Fruit fly (Drosophila melanogaster) whole organism, embryonic: ENCODE results near the gene CG43815.

Experiments used
- Asciz ChIP-seq: fragments of 200-800 bp; sonication (Bioruptor generic); optimal IDR thresholded peaks from 2 replicates; lab custom pipeline; 2017; ENCODE audit warnings: missing biosample characterization, mild to moderate bottlenecking, missing genetic modification characterization, missing genetic modification reagents
- B-H1 ChIP-seq: fragments of 200-800 bp; sonication (Bioruptor generic); IDR thresholded peaks from 3 replicates; pipeline ENCODE4 v1.3.6; 2022; ENCODE audit warnings: missing biosample characterization, missing genetic modification characterization
- BEAF-32 ChIP-seq: fragments of 200-800 bp; sonication (Bioruptor generic); optimal IDR thresholded peaks from 3 replicates; lab custom pipeline; 2017; ENCODE audit warnings: missing biosample characterization, missing genetic modification characterization, mild to moderate bottlenecking, moderate library complexity, missing genetic modification reagents
- C15 ChIP-seq: fragments of 200-800 bp; sonication (Bioruptor generic); IDR thresholded peaks from 3 replicates; pipeline ENCODE4 v1.3.6; 2022; ENCODE audit warnings: missing biosample characterization, missing genetic modification characterization
- CG11696 ChIP-seq: fragments of 200-800 bp; sonication (Bioruptor generic); IDR thresholded peaks from 2 replicates; pipeline ENCODE4 v1.3.6; 2022; ENCODE audit warnings: missing biosample characterization, missing genetic modification characterization
- CG12104 ChIP-seq: fragments of 200-800 bp; sonication (Bioruptor generic); optimal IDR thresholded peaks from 3 replicates; lab custom pipeline; 2016; ENCODE audit warnings: missing biosample characterization, missing genetic modification characterization
- CG12769 ChIP-seq: fragments of 200-800 bp; sonication (Bioruptor generic); optimal IDR thresholded peaks from 2 replicates; lab custom pipeline; 2019; ENCODE audit warnings: missing biosample characterization, mild to moderate bottlenecking, missing genetic modification characterization, moderate library complexity
- CG13287 ChIP-seq: fragments of 200-800 bp; sonication (Bioruptor generic); IDR thresholded peaks from 2 replicates; pipeline ENCODE4 v1.3.6; 2022; ENCODE audit warnings: missing biosample characterization, missing genetic modification characterization; ENCODE audit not compliant: partially characterized antibody
- CG13775 ChIP-seq: fragments of 200-800 bp; sonication (Bioruptor generic); optimal IDR thresholded peaks from 3 replicates; lab custom pipeline; 2017; ENCODE audit warnings: missing biosample characterization, mild to moderate bottlenecking, missing genetic modification characterization
- CG14441 ChIP-seq: fragments of 200-800 bp; sonication (Bioruptor generic); IDR thresholded peaks from 2 replicates; pipeline ENCODE4 v1.3.6; 2022; ENCODE audit warnings: missing biosample characterization, missing genetic modification characterization
- CG14860 ChIP-seq: fragments of 200-800 bp; sonication (Bioruptor generic); IDR thresholded peaks from 3 replicates; pipeline ENCODE4 v1.3.6; 2022; ENCODE audit warnings: missing biosample characterization, missing genetic modification characterization; ENCODE audit not compliant: partially characterized antibody
- CG17802 ChIP-seq: fragments of 200-800 bp; sonication (Bioruptor generic); optimal IDR thresholded peaks from 2 replicates; lab custom pipeline; 2018; ENCODE audit warnings: missing biosample characterization, mild to moderate bottlenecking, missing genetic modification characterization, moderate library complexity
- CG18262 ChIP-seq: fragments of 200-800 bp; optimal IDR thresholded peaks from 3 replicates; lab custom pipeline; 2019; ENCODE audit warnings: missing biosample characterization, mild to moderate bottlenecking, missing genetic modification characterization, moderate library complexity
- CG34224 ChIP-seq: fragments of 200-800 bp; sonication (Bioruptor generic); IDR thresholded peaks from 3 replicates; pipeline ENCODE4 v1.3.6; 2022; ENCODE audit warnings: missing biosample characterization, missing genetic modification characterization; ENCODE audit not compliant: partially characterized antibody
- CG43689 ChIP-seq: fragments of 200-800 bp; sonication (Bioruptor generic); IDR thresholded peaks from 2 replicates; pipeline ENCODE4 v1.3.6; 2022; ENCODE audit warnings: missing biosample characterization, missing genetic modification characterization
- CG6683 ChIP-seq: fragments of 200-800 bp; sonication (Bioruptor generic); optimal IDR thresholded peaks from 2 replicates; lab custom pipeline; 2017; ENCODE audit warnings: missing biosample characterization, mild to moderate bottlenecking, missing genetic modification characterization, missing genetic modification reagents
- CG6791 ChIP-seq: fragments of 200-800 bp; sonication (Bioruptor generic); IDR thresholded peaks from 3 replicates; pipeline ENCODE4 v1.3.6; 2022; ENCODE audit warnings: missing biosample characterization, missing genetic modification characterization; ENCODE audit not compliant: partially characterized antibody
- CG7271 ChIP-seq: fragments of 200-800 bp; sonication (Bioruptor generic); optimal IDR thresholded peaks from 2 replicates; lab custom pipeline; 2018; ENCODE audit warnings: missing biosample characterization, mild to moderate bottlenecking, missing genetic modification characterization, moderate library complexity
- CG7928 ChIP-seq: fragments of 200-800 bp; sonication (Bioruptor generic); optimal IDR thresholded peaks from 2 replicates; lab custom pipeline; 2017; ENCODE audit warnings: missing biosample characterization, mild to moderate bottlenecking, missing genetic modification characterization
- CG7987 ChIP-seq: fragments of 200-800 bp; sonication (Bioruptor generic); optimal IDR thresholded peaks from 2 replicates; lab custom pipeline; 2018; ENCODE audit warnings: missing biosample characterization, mild to moderate bottlenecking, missing genetic modification characterization, moderate library complexity
- CG8924 ChIP-seq: fragments of 200-800 bp; optimal IDR thresholded peaks from 3 replicates; lab custom pipeline; 2019; ENCODE audit warnings: missing biosample characterization, mild to moderate bottlenecking, missing genetic modification characterization, moderate library complexity
- CG9437 ChIP-seq: fragments of 200-800 bp; sonication (Bioruptor generic); optimal IDR thresholded peaks from 2 replicates; lab custom pipeline; 2018; ENCODE audit warnings: missing biosample characterization, mild to moderate bottlenecking, missing genetic modification characterization
- D19A ChIP-seq: fragments of 200-800 bp; optimal IDR thresholded peaks from 3 replicates; lab custom pipeline; 2019; ENCODE audit warnings: missing biosample characterization, mild to moderate bottlenecking, missing genetic modification characterization, moderate library complexity
- Dip3 ChIP-seq: fragments of 200-800 bp; sonication (Bioruptor generic); optimal IDR thresholded peaks from 3 replicates; lab custom pipeline; 2016; ENCODE audit warnings: missing biosample characterization, missing genetic modification characterization
- Dll ChIP-seq: fragments of 200-800 bp; sonication (Bioruptor generic); IDR thresholded peaks from 4 replicates; pipeline ENCODE4 v1.3.6; 2022; ENCODE audit warnings: missing biosample characterization, missing genetic modification characterization; ENCODE audit not compliant: partially characterized antibody
- E2f2 ChIP-seq: fragments of 200-800 bp; sonication (Bioruptor generic); IDR thresholded peaks from 2 replicates; pipeline ENCODE4 v1.3.6; 2022; ENCODE audit warnings: missing biosample characterization, missing genetic modification characterization
- Hmx ChIP-seq: fragments of 200-800 bp; sonication (Bioruptor generic); optimal IDR thresholded peaks from 2 replicates; lab custom pipeline; 2016; ENCODE audit warnings: missing biosample characterization, missing genetic modification characterization
- Hr78 ChIP-seq, 2 experiments: fragments of 200-800 bp in 1 of 2; fragments of >200 bp in 1 of 2; sonication (Bioruptor generic) in 1 of 2; optimal IDR thresholded peaks; 2 replicates each; lab custom pipeline; 2017 to 2019; ENCODE audit warnings: missing biosample characterization in 2 of 2, missing genetic modification characterization in 2 of 2, mild to moderate bottlenecking in 1 of 2, moderate library complexity in 1 of 2
- Spps ChIP-seq: fragments of 200-800 bp; sonication (Bioruptor generic); optimal IDR thresholded peaks from 2 replicates; lab custom pipeline; 2018; ENCODE audit warnings: missing biosample characterization, mild to moderate bottlenecking, missing genetic modification characterization
- Trl ChIP-seq, 3 experiments: fragments of >200 bp in 2 of 3; fragments of 200-800 bp in 1 of 3; sonication (Bioruptor generic) in 1 of 3; optimal IDR thresholded peaks; 2 replicates in 1 of 3; 3 replicates in 2 of 3; lab custom pipeline; 2016 to 2017; ENCODE audit warnings: missing biosample characterization in 1 of 3, missing genetic modification characterization in 1 of 3
- aop ChIP-seq: fragments of 200-800 bp; sonication (Bioruptor generic); IDR thresholded peaks from 2 replicates; pipeline ENCODE4 v1.3.6; 2022; ENCODE audit warnings: missing biosample characterization, missing genetic modification characterization
- caup ChIP-seq: fragments of 200-800 bp; sonication (Bioruptor generic); optimal IDR thresholded peaks from 3 replicates; lab custom pipeline; 2017; ENCODE audit warnings: missing biosample characterization, mild to moderate bottlenecking, missing genetic modification characterization, moderate library complexity; ENCODE audit not compliant: severe bottlenecking
- chm ChIP-seq: fragments of 200-800 bp; sonication (Bioruptor generic); IDR thresholded peaks from 2 replicates; pipeline ENCODE4 v1.3.6; 2022; ENCODE audit warnings: missing biosample characterization, missing genetic modification characterization
- dan ChIP-seq: fragments of 200-800 bp; sonication (Bioruptor generic); IDR thresholded peaks from 2 replicates; pipeline ENCODE4 v1.3.6; 2022; ENCODE audit warnings: missing biosample characterization, missing genetic modification characterization
- dati ChIP-seq: fragments of 200-800 bp; sonication (Bioruptor generic); IDR thresholded peaks from 2 replicates; pipeline ENCODE4 v1.3.6; 2022; ENCODE audit warnings: missing biosample characterization, missing genetic modification characterization
- en ChIP-seq: fragments of 200-800 bp; sonication (Bioruptor generic); optimal IDR thresholded peaks from 2 replicates; lab custom pipeline; 2016; ENCODE audit warnings: missing biosample characterization, missing genetic modification characterization
- exex ChIP-seq: fragments of 200-800 bp; sonication (Bioruptor generic); optimal IDR thresholded peaks from 4 replicates; lab custom pipeline; 2018; ENCODE audit warnings: missing biosample characterization, mild to moderate bottlenecking, missing genetic modification characterization, moderate library complexity
- fd96Cb ChIP-seq: fragments of 200-800 bp; sonication (Bioruptor generic); optimal IDR thresholded peaks from 2 replicates; lab custom pipeline; 2018; ENCODE audit warnings: missing biosample characterization, mild to moderate bottlenecking, missing genetic modification characterization, moderate library complexity
- gt ChIP-seq: fragments of 200-800 bp; sonication (Bioruptor generic); IDR thresholded peaks from 2 replicates; pipeline ENCODE4 v1.3.6; 2022; ENCODE audit warnings: missing biosample characterization, missing genetic modification characterization
- ham ChIP-seq: fragments of 200-800 bp; sonication (Bioruptor generic); IDR thresholded peaks from 2 replicates; pipeline ENCODE4 v1.3.6; 2022; ENCODE audit warnings: missing biosample characterization, missing genetic modification characterization
- jigr1 ChIP-seq: fragments of 200-800 bp; sonication (Bioruptor generic); IDR thresholded peaks from 3 replicates; pipeline ENCODE4 v1.3.6; 2022; ENCODE audit warnings: missing biosample characterization, missing genetic modification characterization
- maf-S ChIP-seq: fragments of 200-800 bp; sonication (Bioruptor generic); optimal IDR thresholded peaks from 2 replicates; lab custom pipeline; 2016; ENCODE audit warnings: missing biosample characterization, missing genetic modification characterization
- mam ChIP-seq: fragments of 200-800 bp; sonication (Bioruptor generic); optimal IDR thresholded peaks from 3 replicates; lab custom pipeline; 2016; ENCODE audit warnings: missing biosample characterization, missing genetic modification characterization
- onecut ChIP-seq: fragments of 200-800 bp; sonication (Bioruptor generic); IDR thresholded peaks from 2 replicates; pipeline ENCODE4 v1.3.6; 2022; ENCODE audit warnings: missing biosample characterization, missing genetic modification characterization
- prd ChIP-seq, 3 experiments: fragments of >200 bp in 2 of 3; fragments of 200-800 bp in 1 of 3; sonication (Bioruptor generic) in 1 of 3; optimal IDR thresholded peaks in 2 of 3; IDR thresholded peaks in 1 of 3; 2 replicates in 2 of 3; 3 replicates in 1 of 3; pipeline versions ENCODE4 v1.3.6 to Lab custom; 2017 to 2022; ENCODE audit warnings: missing biosample characterization in 1 of 3, missing genetic modification characterization in 1 of 3
- psq ChIP-seq: fragments of 200-800 bp; sonication (Bioruptor generic); optimal IDR thresholded peaks from 2 replicates; lab custom pipeline; 2017; ENCODE audit warnings: missing biosample characterization, missing genetic modification characterization
- sens-2 ChIP-seq: fragments of 200-800 bp; sonication (Bioruptor generic); IDR thresholded peaks from 2 replicates; pipeline ENCODE4 v1.3.6; 2022; ENCODE audit warnings: missing biosample characterization, missing genetic modification characterization
- twi ChIP-seq: fragments of 200-800 bp; optimal IDR thresholded peaks from 2 replicates; lab custom pipeline; 2019; ENCODE audit warnings: missing biosample characterization, mild to moderate bottlenecking, missing genetic modification characterization, moderate library complexity

The CG43815 gene

dm6 chr2L:3573172-3573755 is 2.7 kb upstream of the CG43815 start (continued):
- no peak for TF ChIP-seq CG14860 (GFP tag; lab: Robert Waterston, UW)
- TF ChIP-seq prd (optimal IDR thresholded peaks at IDR 0.05; lab: Kevin White, UChicago), result no peak
- TF ChIP-seq prd (GFP tag; IDR thresholded peaks at IDR 0.05; lab: Robert Waterston, UW), result peak; percentile 73
- TF ChIP-seq chm, result no peak
- peak; percentile 58 for TF ChIP-seq Spps (tag; lab: Kevin White, UChicago)
- no peak for TF ChIP-seq gt (GFP tag; lab: Robert Waterston, UW)
- peak; percentile 58 for TF ChIP-seq CG12769 (tag; lab: Kevin White, UChicago)
- peak; percentile 39; the same call in 2 of the 3 replicates for TF ChIP-seq B-H1 (GFP tag; lab: Robert Waterston, UW)
- TF ChIP-seq D19A, result peak; percentile 62
- no peak for TF ChIP-seq dan (GFP tag; lab: Robert Waterston, UW)
- TF ChIP-seq CG34224 (GFP tag; lab: Robert Waterston, UW), result no peak
- no peak for TF ChIP-seq ham (GFP tag; lab: Robert Waterston, UW)
- no peak for TF ChIP-seq Dll (GFP tag; lab: Robert Waterston, UW)
- peak; percentile 15 to 18 for TF ChIP-seq Trl (optimal IDR thresholded peaks at IDR 0.05; lab: Kevin White, UChicago)
- peak; percentile 46 for TF ChIP-seq Trl (GFP tag; optimal IDR thresholded peaks at IDR 0.05; lab: Kevin White, UChicago)
- no peak for TF ChIP-seq Dip3
- no peak for TF ChIP-seq Hmx (GFP tag; lab: Kevin White, UChicago)
- no peak for TF ChIP-seq CG11696 (GFP tag; lab: Robert Waterston, UW)
- peak; percentile 64; the same call in 1 of the 3 replicates for TF ChIP-seq jigr1 (GFP tag; lab: Robert Waterston, UW)
- TF ChIP-seq E2f2 (GFP tag; lab: Robert Waterston, UW), result peak; percentile 39; the same call in 1 of the 2 replicates
- peak; percentile 45 for TF ChIP-seq maf-S (GFP tag; lab: Kevin White, UChicago)
- peak; percentile 47 for TF ChIP-seq CG17802
- no peak for TF ChIP-seq CG7271 (tag; lab: Kevin White, UChicago)
- TF ChIP-seq onecut (GFP tag; lab: Robert Waterston, UW), result peak; percentile 52
- no peak for TF ChIP-seq BEAF-32
- no peak for TF ChIP-seq CG6791 (GFP tag; lab: Robert Waterston, UW)
- no peak for TF ChIP-seq CG13287 (GFP tag; lab: Robert Waterston, UW)
- peak; percentile 52; the same call in 1 of the 2 replicates for TF ChIP-seq dati (GFP tag; lab: Robert Waterston, UW)
- TF ChIP-seq CG7928 (GFP tag; lab: Kevin White, UChicago), result no peak
- TF ChIP-seq C15 (GFP tag; lab: Robert Waterston, UW), result no peak
- TF ChIP-seq CG8924, result peak; percentile 56
- no peak for TF ChIP-seq aop (GFP tag; lab: Robert Waterston, UW)
- TF ChIP-seq CG14441, result peak; percentile 56
- no peak for TF ChIP-seq exex (tag; lab: Kevin White, UChicago)
- TF ChIP-seq CG12104, result peak; percentile 20
- TF ChIP-seq Hr78 (GFP tag; optimal IDR thresholded peaks at IDR 0.05; lab: Kevin White, UChicago), result no peak
- TF ChIP-seq mam (GFP tag; lab: Kevin White, UChicago), result peak; percentile 55
- peak; percentile 67 for TF ChIP-seq CG18262 (tag; lab: Kevin White, UChicago)
- no peak for TF ChIP-seq CG43689 (GFP tag; lab: Robert Waterston, UW)
- TF ChIP-seq Asciz, result peak; percentile 71
- peak; percentile 49 for TF ChIP-seq en (GFP tag; lab: Kevin White, UChicago)
- no peak for TF ChIP-seq CG7987 (GFP tag; lab: Kevin White, UChicago)
- peak; percentile 44 for TF ChIP-seq CG13775 (GFP tag; lab: Kevin White, UChicago)
- TF ChIP-seq twi, result peak; percentile 13
- peak; percentile 12 for TF ChIP-seq CG9437
- TF ChIP-seq fd96Cb, result peak; percentile 72
- peak; percentile 28 for TF ChIP-seq psq (GFP tag; lab: Kevin White, UChicago)
- no peak for TF ChIP-seq sens-2 (GFP tag; lab: Robert Waterston, UW)
- TF ChIP-seq caup, result no peak
- TF ChIP-seq CG6683 (GFP tag; lab: Kevin White, UChicago), result peak; percentile 13
